Fruit fly (Drosophila melanogaster) whole organism, embryonic: ENCODE data around the gene Lcp65Ad.
"Not testable (repeated sequence)": the region's sequence is repeated elsewhere in the genome, so short reads cannot be mapped to it uniquely, and the experiment has no call there.

Source experiments
- Atf3 ChIP-seq: fragments of 200-800 bp; sonication (Bioruptor generic); optimal IDR thresholded peaks from 3 replicates; lab custom pipeline; 2016; ENCODE audit warnings: missing biosample characterization, missing genetic modification characterization
- CG10543 ChIP-seq: fragments of 200-800 bp; sonication (Bioruptor generic); optimal IDR thresholded peaks from 3 replicates; lab custom pipeline; 2017; ENCODE audit warnings: missing biosample characterization, mild to moderate bottlenecking, missing genetic modification characterization, moderate library complexity
- CG12769 ChIP-seq: fragments of 200-800 bp; sonication (Bioruptor generic); optimal IDR thresholded peaks from 2 replicates; lab custom pipeline; 2019; ENCODE audit warnings: missing biosample characterization, mild to moderate bottlenecking, missing genetic modification characterization, moderate library complexity
- CG14014 ChIP-seq: fragments of 200-800 bp; sonication (Bioruptor generic); IDR thresholded peaks from 2 replicates; pipeline ENCODE4 v1.3.6; 2022; ENCODE audit warnings: missing biosample characterization, missing genetic modification characterization
- CG1647 ChIP-seq: fragments of 200-800 bp; sonication (Bioruptor generic); optimal IDR thresholded peaks from 3 replicates; lab custom pipeline; 2016; ENCODE audit warnings: missing biosample characterization, missing genetic modification characterization
- CG17568 ChIP-seq: fragments of 200-800 bp; sonication (Bioruptor generic); optimal IDR thresholded peaks from 2 replicates; lab custom pipeline; 2018; ENCODE audit warnings: missing biosample characterization, mild to moderate bottlenecking, missing genetic modification characterization, moderate library complexity
- CG8089 ChIP-seq: fragments of 200-800 bp; sonication (Bioruptor generic); optimal IDR thresholded peaks from 3 replicates; lab custom pipeline; 2016; ENCODE audit warnings: missing biosample characterization, missing genetic modification characterization
- Chrac-16 ChIP-seq: fragments of 200-800 bp; sonication (Bioruptor generic); optimal IDR thresholded peaks from 3 replicates; lab custom pipeline; 2016; ENCODE audit warnings: missing biosample characterization, missing genetic modification characterization
- D ChIP-seq, 2 experiments: fragments of 200-800 bp in 1 of 2; fragments of >200 bp in 1 of 2; sonication (Bioruptor generic) in 1 of 2; optimal IDR thresholded peaks; 2 replicates in 1 of 2; 3 replicates in 1 of 2; lab custom pipeline; 2017; ENCODE audit warnings: mild to moderate bottlenecking in 1 of 2, missing biosample characterization in 1 of 2, missing genetic modification characterization in 1 of 2, missing genetic modification reagents in 1 of 2
- Dbx ChIP-seq: fragments of 200-800 bp; sonication (Bioruptor generic); IDR thresholded peaks from 3 replicates; pipeline ENCODE4 v1.3.6; 2022; ENCODE audit warnings: missing biosample characterization, missing genetic modification characterization
- Deaf1 ChIP-seq: fragments of 200-800 bp; optimal IDR thresholded peaks from 3 replicates; lab custom pipeline; 2019; ENCODE audit warnings: missing biosample characterization, mild to moderate bottlenecking, missing genetic modification characterization, moderate library complexity
- Drgx ChIP-seq: fragments of 200-800 bp; sonication (Bioruptor generic); IDR thresholded peaks from 2 replicates; pipeline ENCODE4 v1.3.6; 2022; ENCODE audit warnings: missing biosample characterization, missing genetic modification characterization
- Elba2 ChIP-seq: fragments of 200-800 bp; sonication (Bioruptor generic); optimal IDR thresholded peaks from 3 replicates; lab custom pipeline; 2016; ENCODE audit warnings: missing biosample characterization, missing genetic modification characterization
- Ets65A ChIP-seq: fragments of 200-800 bp; sonication (Bioruptor generic); peaks from one replicate; lab custom pipeline; 2016; ENCODE audit warnings: missing biosample characterization, missing genetic modification characterization
- HLH4C ChIP-seq: fragments of 200-800 bp; sonication (Bioruptor generic); IDR thresholded peaks from 3 replicates; pipeline ENCODE4 v1.3.6; 2022; ENCODE audit warnings: missing biosample characterization, missing genetic modification characterization; ENCODE audit not compliant: partially characterized antibody
- Hr39 ChIP-seq: fragments of >200 bp; optimal IDR thresholded peaks from 2 replicates; lab custom pipeline; 2017
- MTF-1 ChIP-seq: fragments of 200-800 bp; sonication (Bioruptor generic); optimal IDR thresholded peaks from 2 replicates; lab custom pipeline; 2018; ENCODE audit warnings: missing biosample characterization, mild to moderate bottlenecking, missing genetic modification characterization, borderline replicate concordance
- chn ChIP-seq: fragments of 200-800 bp; sonication (Bioruptor generic); optimal IDR thresholded peaks from 2 replicates; lab custom pipeline; 2016; ENCODE audit warnings: missing biosample characterization, missing genetic modification characterization
- corto ChIP-seq: fragments of 200-800 bp; sonication (Bioruptor generic); optimal IDR thresholded peaks from 2 replicates; lab custom pipeline; 2016; ENCODE audit warnings: missing biosample characterization, mild to moderate bottlenecking, missing genetic modification characterization, moderate library complexity
- emc ChIP-seq: fragments of 200-800 bp; sonication (Bioruptor generic); optimal IDR thresholded peaks from 2 replicates; lab custom pipeline; 2016; ENCODE audit warnings: missing biosample characterization, missing genetic modification characterization
- gcm2 ChIP-seq: fragments of 200-800 bp; sonication (Bioruptor generic); optimal IDR thresholded peaks from 2 replicates; lab custom pipeline; 2016; ENCODE audit warnings: missing biosample characterization, missing genetic modification characterization
- gsb-n ChIP-seq: fragments of 200-800 bp; sonication (Bioruptor generic); optimal IDR thresholded peaks from 3 replicates; lab custom pipeline; 2018; ENCODE audit warnings: missing biosample characterization, mild to moderate bottlenecking, missing genetic modification characterization
- hb ChIP-seq: fragments of 200-800 bp; sonication (Bioruptor generic); IDR thresholded peaks from 3 replicates; pipeline ENCODE4 v1.3.6; 2022; ENCODE audit warnings: missing biosample characterization, missing genetic modification characterization; ENCODE audit not compliant: partially characterized antibody
- insv ChIP-seq, 2 experiments: fragments of 200-800 bp; sonication (Bioruptor generic); optimal IDR thresholded peaks; 3 replicates each; lab custom pipeline; 2016 to 2018; ENCODE audit warnings: missing biosample characterization in 2 of 2, missing genetic modification characterization in 2 of 2
- lab ChIP-seq: fragments of 200-800 bp; sonication (Bioruptor generic); optimal IDR thresholded peaks from 3 replicates; lab custom pipeline; 2017; ENCODE audit warnings: missing biosample characterization, missing genetic modification characterization, mild to moderate bottlenecking, moderate library complexity, missing genetic modification reagents
- lmd ChIP-seq: fragments of 200-800 bp; sonication (Bioruptor generic); IDR thresholded peaks from 2 replicates; pipeline ENCODE4 v1.3.6; 2022; ENCODE audit warnings: missing biosample characterization, missing genetic modification characterization
- nerfin-2 ChIP-seq: fragments of 200-800 bp; sonication (Bioruptor generic); IDR thresholded peaks from 2 replicates; pipeline ENCODE4 v1.3.6; 2022; ENCODE audit warnings: missing biosample characterization, missing genetic modification characterization; ENCODE audit not compliant: partially characterized antibody
- pfk ChIP-seq: fragments of 200-800 bp; sonication (Bioruptor generic); optimal IDR thresholded peaks from 2 replicates; lab custom pipeline; 2018; ENCODE audit warnings: missing biosample characterization, mild to moderate bottlenecking, missing genetic modification characterization, moderate library complexity
- pros ChIP-seq: fragments of 200-800 bp; sonication (Bioruptor generic); optimal IDR thresholded peaks from 3 replicates; lab custom pipeline; 2019; ENCODE audit warnings: missing biosample characterization, mild to moderate bottlenecking, missing genetic modification characterization, moderate library complexity
- ro ChIP-seq: fragments of 200-800 bp; sonication (Bioruptor generic); IDR thresholded peaks from 2 replicates; pipeline ENCODE4 v1.3.6; 2022; ENCODE audit warnings: missing biosample characterization, missing genetic modification characterization
- seq ChIP-seq: fragments of 200-800 bp; sonication (Bioruptor generic); IDR thresholded peaks from 2 replicates; pipeline ENCODE4 v1.3.6; 2022; ENCODE audit warnings: missing biosample characterization, missing genetic modification characterization
- sisA ChIP-seq: fragments of 200-800 bp; sonication (Bioruptor generic); IDR thresholded peaks from 2 replicates; pipeline ENCODE4 v1.3.6; 2022; ENCODE audit warnings: missing biosample characterization, missing genetic modification characterization
- sqz ChIP-seq: fragments of 200-800 bp; sonication (Bioruptor generic); optimal IDR thresholded peaks from 3 replicates; lab custom pipeline; 2018; ENCODE audit warnings: missing biosample characterization, mild to moderate bottlenecking, missing genetic modification characterization
- usp ChIP-seq: fragments of >200 bp; optimal IDR thresholded peaks from 2 replicates; lab custom pipeline; 2017; ENCODE audit warnings: missing biosample characterization, missing genetic modification characterization
- vvl ChIP-seq: fragments of 200-800 bp; sonication (Bioruptor generic); IDR thresholded peaks from 2 replicates; pipeline ENCODE4 v1.3.6; 2022; ENCODE audit warnings: missing biosample characterization, missing genetic modification characterization
- z ChIP-seq: fragments of 200-800 bp; sonication (Bioruptor generic); IDR thresholded peaks from 3 replicates; pipeline ENCODE4 v1.3.6; 2022; ENCODE audit warnings: missing biosample characterization, missing genetic modification characterization

The Lcp65Ad gene

DNA sequence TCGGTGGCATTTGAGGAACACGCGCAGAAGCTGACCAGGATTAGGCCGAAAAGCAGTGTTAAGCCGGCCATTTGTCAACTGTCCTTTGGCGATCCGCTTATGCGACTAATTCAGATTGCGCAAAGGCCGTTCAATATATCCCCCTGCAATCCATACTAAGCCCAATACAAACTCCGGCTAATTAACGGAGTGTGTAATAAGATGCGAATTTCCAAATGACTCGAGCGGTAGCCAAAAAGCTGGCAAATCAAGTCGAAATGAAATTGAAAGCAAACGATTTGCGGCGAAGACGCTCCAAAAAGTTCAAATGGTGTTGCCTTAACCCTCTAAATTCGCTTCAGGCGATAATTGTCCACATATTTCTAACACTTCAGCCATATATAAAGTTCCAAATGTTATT, 882 bp upstream of the Lcp65Ad start, which contains the start of gene Cpr65Aw (continued):
- TF ChIP-seq hb: no peak
- no peak for TF ChIP-seq Atf3
- TF ChIP-seq chn: no peak
- no peak for TF ChIP-seq Chrac-16

DNA sequence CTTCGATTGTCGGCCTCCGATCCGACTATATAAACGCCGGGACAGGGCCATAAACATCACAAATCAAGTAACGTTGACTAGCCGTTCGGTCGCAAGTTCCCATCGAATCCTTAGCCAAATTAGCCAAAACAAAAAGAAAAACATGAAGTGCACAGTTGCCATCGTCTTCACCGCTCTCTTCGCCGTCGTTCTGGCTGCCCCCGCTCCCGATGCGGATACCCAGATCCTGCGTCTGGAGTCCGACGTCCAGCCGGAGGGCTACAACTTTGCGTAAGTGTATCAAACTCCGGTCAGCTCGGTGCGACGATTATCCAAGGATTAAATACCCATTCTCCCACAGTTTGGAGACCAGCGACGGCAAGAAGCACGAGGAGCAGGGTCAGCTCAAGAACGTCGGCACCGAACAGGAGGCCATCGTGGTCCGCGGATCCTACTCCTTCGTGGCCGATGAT, 1.6 kb downstream of the Lcp65Ad start, which contains the start of gene Lcp65Ac:
Gene Lcp65Ac, plus strand, starts transcription at position 51 of the 452 bp plus-strand sequence.
- TF ChIP-seq Dbx (GFP tag; lab: Robert Waterston, UW): 0 out of 3 replicates have a peak, but pooled peaks have one; percentile 6
- peak; percentile 93 for TF ChIP-seq Ets65A (GFP tag; lab: Kevin White, UChicago)
- no peak for TF ChIP-seq MTF-1 (GFP tag; lab: Kevin White, UChicago)

DNA sequence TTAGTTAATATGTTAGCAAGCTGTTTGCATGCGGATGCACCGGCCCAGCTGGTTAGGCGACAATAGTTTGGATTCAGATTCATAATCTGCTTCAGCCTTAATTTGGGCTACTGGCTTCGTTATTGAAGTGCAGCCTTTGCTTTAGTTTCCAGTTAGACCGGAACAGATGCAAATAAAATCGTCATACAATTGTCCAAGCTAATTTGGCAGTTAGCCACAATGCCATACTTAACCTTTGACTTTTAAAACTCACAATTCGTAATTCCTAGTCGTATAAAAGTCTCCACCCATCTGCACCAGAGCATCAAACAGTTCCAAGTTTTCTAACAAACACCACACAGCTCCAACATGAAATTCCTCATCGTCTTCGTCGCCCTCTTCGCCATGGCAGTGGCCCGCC, 3.2 kb downstream of the Lcp65Ad start, which contains the start of gene Lcp65Ab2:
Gene Lcp65Ab2, plus strand, starts transcription at position 301 of the 400 bp plus-strand sequence.
- not testable (repeated sequence) for TF ChIP-seq CG14014 (GFP tag; lab: Robert Waterston, UW); seq (GFP tag; lab: Robert Waterston, UW); HLH4C

DNA sequence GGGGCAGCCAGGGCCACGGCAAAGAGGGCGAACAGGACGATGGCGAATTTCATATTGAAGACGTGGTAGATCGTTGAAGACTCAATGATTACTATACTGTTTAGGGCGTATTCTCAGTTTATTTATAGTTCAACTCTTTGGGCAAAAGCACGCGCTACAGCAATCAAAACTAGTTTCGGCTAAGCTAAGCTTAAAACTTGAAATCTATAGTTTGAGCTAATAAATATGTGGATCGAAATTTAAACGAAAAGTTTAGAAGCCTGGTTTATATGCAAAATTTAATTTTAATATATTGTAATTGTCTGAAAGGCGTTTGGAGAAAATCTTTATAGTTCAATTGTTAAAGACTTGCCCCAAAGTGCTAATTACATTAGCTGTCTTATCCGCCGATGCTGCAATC, 4.7 kb downstream of the Lcp65Ad start, which contains the start of gene Cpr65Ax1:
Gene Cpr65Ax1, minus strand, starts transcription at position 101 of the 400 bp plus-strand sequence.
- not testable (repeated sequence) for TF ChIP-seq corto (GFP tag; lab: Kevin White, UChicago); nerfin-2; usp (GFP tag; lab: Kevin White, UChicago)

DNA sequence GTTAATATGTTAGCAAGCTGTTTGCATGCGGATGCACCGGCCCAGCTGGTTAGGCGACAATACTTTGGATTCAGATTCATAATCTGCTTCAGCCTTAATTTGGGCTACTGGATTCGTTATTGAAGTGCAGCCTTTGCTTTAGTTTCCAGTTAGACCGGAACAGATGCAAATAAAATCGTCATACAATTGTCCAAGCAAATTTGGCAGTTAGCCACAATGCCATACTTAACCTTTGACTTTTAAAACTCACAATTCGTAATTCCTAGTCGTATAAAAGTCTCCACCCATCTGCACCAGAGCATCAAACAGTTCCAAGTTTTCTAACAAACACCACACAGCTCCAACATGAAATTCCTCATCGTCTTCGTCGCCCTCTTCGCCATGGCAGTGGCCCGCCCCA, 6.1 kb downstream of the Lcp65Ad start, which contains the start of gene Lcp65Ab1:
Gene Lcp65Ab1, plus strand, starts transcription at position 301 of the 400 bp plus-strand sequence.
- TF ChIP-seq CG1647; CG8089 (GFP tag; lab: Kevin White, UChicago); gcm2 (GFP tag; lab: Kevin White, UChicago): not testable (repeated sequence)

DNA sequence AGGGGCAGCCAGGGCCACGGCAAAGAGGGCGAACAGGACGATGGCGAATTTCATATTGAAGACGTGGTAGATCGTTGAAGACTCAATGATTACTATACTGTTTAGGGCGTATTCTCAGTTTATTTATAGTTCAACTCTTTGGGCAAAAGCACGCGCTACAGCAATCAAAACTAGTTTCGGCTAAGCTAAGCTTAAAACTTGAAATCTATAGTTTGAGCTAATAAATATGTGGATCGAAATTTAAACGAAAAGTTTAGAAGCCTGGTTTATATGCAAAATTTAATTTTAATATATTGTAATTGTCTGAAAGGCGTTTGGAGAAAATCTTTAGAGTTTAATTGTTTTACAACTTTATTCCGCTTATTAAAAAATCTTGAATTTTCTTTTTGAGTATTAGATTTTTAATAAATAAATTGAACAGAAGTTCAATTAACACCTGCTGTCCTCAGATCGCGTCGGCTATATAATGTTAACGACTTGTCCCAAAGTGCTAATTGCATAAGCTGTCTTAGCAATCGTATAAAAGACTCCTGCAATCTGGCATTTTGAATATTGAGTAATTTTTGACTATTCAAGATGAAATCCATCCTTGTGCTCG, 7.7 kb downstream of the Lcp65Ad start, which contains the start of the genes Cpr65Ax2 and Lcp65Aa:
Gene Cpr65Ax2, minus strand, starts transcription at position 101 of the 598 bp plus-strand sequence.
Gene Lcp65Aa, plus strand, starts transcription at position 548 of the 598 bp plus-strand sequence.
- TF ChIP-seq Hr39 (lab: Kevin White, UChicago); Elba2 (GFP tag; lab: Kevin White, UChicago); ro (GFP tag; lab: Robert Waterston, UW): not testable (repeated sequence)

DNA sequence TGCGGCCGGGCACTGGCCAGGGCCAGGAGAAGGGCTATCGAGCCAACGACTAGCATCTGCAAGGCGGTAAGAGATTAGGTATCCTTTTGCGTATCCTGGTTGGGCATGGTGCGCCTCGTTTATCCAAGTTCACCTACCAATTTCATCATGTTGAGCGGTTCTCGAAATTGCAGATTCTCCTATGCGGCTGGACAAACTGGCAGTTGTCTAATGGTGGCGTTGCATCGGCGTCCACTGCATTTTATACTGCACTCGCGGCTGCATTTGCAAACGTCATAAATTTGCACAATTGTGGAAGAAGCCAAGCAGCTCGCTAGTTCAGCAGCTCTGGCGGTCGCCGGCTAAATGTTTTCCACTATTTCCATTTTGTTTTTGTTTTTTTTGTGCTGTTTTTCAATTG, 9.3 kb downstream of the Lcp65Ad start, which contains the start of gene Acp65Aa:
Gene Acp65Aa, minus strand, starts transcription at position 215 of the 400 bp plus-strand sequence.
- TF ChIP-seq sisA (GFP tag; lab: Robert Waterston, UW): no peak
- TF ChIP-seq lab: no peak
- TF ChIP-seq lmd (GFP tag; lab: Robert Waterston, UW): 0 out of 2 replicates have a peak, but pooled peaks have one; percentile 4
- TF ChIP-seq Ets65A (GFP tag; lab: Kevin White, UChicago): peak; percentile 90
- no peak for TF ChIP-seq D (optimal IDR thresholded peaks at IDR 0.05; lab: Kevin White, UChicago)
- no peak for TF ChIP-seq D (GFP tag; optimal IDR thresholded peaks at IDR 0.05; lab: Kevin White, UChicago)

DNA sequence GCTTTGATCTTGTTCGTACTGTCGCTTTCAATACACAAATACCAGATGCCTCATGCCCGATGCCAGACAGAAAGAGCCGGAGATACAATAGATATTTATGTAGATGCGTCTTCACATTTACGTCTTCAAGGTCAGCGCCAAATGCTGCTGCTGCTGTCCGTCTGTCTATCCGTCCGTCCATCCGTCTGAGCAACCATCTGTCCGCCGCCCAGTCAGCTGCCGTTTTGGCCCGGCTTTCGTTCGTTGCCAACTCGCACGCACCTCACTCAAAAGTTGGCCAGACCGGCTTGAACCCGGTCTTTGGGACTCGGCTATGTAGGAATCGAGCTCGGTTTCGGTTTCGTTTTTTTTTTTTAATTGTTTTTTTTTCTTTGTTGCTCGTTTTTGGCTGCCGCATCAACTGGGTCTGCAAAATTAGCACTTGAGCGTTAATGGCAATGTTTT, 11.8 kb downstream of the Lcp65Ad start:
- TF ChIP-seq insv (GFP tag; optimal IDR thresholded peaks at IDR 0.05; lab: Kevin White, UChicago) (no peak), CG10543 (GFP tag; lab: Kevin White, UChicago) (peak; percentile 36), vvl (GFP tag; lab: Robert Waterston, UW) (0 out of 2 replicates have a peak, but pooled peaks have one; percentile 59), sqz (peak; percentile 33), CG12769 (tag; lab: Kevin White, UChicago) (peak; percentile 74), gsb-n (tag; lab: Kevin White, UChicago) (no peak), pfk (no peak), pros (GFP tag; lab: Kevin White, UChicago) (peak; percentile 99), z (GFP tag; lab: Robert Waterston, UW) (peak; percentile 67; the same call in 2 of the 3 replicates), emc (no peak), Drgx (GFP tag; lab: Robert Waterston, UW) (peak; percentile 37; the same call in 1 of the 2 replicates), Deaf1 (tag; lab: Kevin White, UChicago) (peak; percentile 63), CG17568 (GFP tag; lab: Kevin White, UChicago) (no peak)
